Fruit fly (Drosophila melanogaster): ENCODE results near the gene TAF1B.

TAF1B gene

dm6 chr3R:10100498-10101196 lies 43.3 kb downstream of the TAF1B start (continued):
- TF ChIP-seq CG14014 (GFP tag; IDR thresholded peaks at IDR 0.05) (peak; percentile 40; the same call in 1 of the 2 replicates), stwl (tag; optimal IDR thresholded peaks at IDR 0.05) (no peak), CG17829 (tag; optimal IDR thresholded peaks at IDR 0.05) (peak; percentile 25), CG1832 (GFP tag; optimal IDR thresholded peaks at IDR 0.05) (no peak), Mrtf (GFP tag; IDR thresholded peaks at IDR 0.05) (peak; percentile 60; the same call in 1 of the 3 replicates), ci (GFP tag; IDR thresholded peaks at IDR 0.05) (peak; percentile 81), CG2889 (GFP tag; IDR thresholded peaks at IDR 0.05) (no peak), insv (GFP tag; optimal IDR thresholded peaks at IDR 0.05) (no peak), bab2 (GFP tag; optimal IDR thresholded peaks at IDR 0.05) (peak; percentile 21), CG12942 (GFP tag; optimal IDR thresholded peaks at IDR 0.05) (peak; percentile 9), her (GFP tag; optimal IDR thresholded peaks at IDR 0.05) (no peak), chm (GFP tag; IDR thresholded peaks at IDR 0.05) (0 out of 2 replicates have a peak, but pooled peaks have one; percentile 59), HmgZ (tag; optimal IDR thresholded peaks at IDR 0.05) (peak; percentile 74), CG32772 (GFP tag; IDR thresholded peaks at IDR 0.05) (peak; percentile 32; the same call in 1 of the 2 replicates), CG11247 (GFP tag; IDR thresholded peaks at IDR 0.05) (peak; percentile 64), PHDP (tag; optimal IDR thresholded peaks at IDR 0.05) (peak; percentile 6), tin (GFP tag; optimal IDR thresholded peaks at IDR 0.05) (peak; percentile 52), Myb (GFP tag; optimal IDR thresholded peaks at IDR 0.05) (peak; percentile 99), NC2β (GFP tag; optimal IDR thresholded peaks at IDR 0.05) (peak; percentile 34), ftz-f1 (GFP tag; optimal IDR thresholded peaks at IDR 0.05) (peak; percentile 63), Adf1 (GFP tag; IDR thresholded peaks at IDR 0.05) (peak; percentile 32; the same call in 1 of the 2 replicates), CG17612 (GFP tag; IDR thresholded peaks at IDR 0.05) (peak; percentile 64; the same call in 1 of the 2 replicates), Optix (GFP tag; IDR thresholded peaks at IDR 0.05) (peak; percentile 47; the same call in 1 of the 3 replicates), tgo (GFP tag; IDR thresholded peaks at IDR 0.05) (peak; percentile 43; the same call in 1 of the 3 replicates), Hr51 (GFP tag; optimal IDR thresholded peaks at IDR 0.05) (peak in 1 of 2 experiments; percentile 24), CG4730 (GFP tag; IDR thresholded peaks at IDR 0.05) (0 out of 2 replicates have a peak, but pooled peaks have one; percentile 18), CG12071 (GFP tag; optimal IDR thresholded peaks at IDR 0.05) (peak; percentile 36), CG11560 (tag; IDR thresholded peaks at IDR 0.05) (peak; percentile 46; the same call in 2 of the 3 replicates), croc (GFP tag; conservative IDR thresholded peaks at IDR 0.05) (no peak), ken (GFP tag; IDR thresholded peaks at IDR 0.05) (0 out of 3 replicates have a peak, but pooled peaks have one; percentile 19), ind (GFP tag; optimal IDR thresholded peaks at IDR 0.05) (peak; percentile 50), CG4424 (GFP tag; optimal IDR thresholded peaks at IDR 0.05) (peak; percentile 9), Scr (GFP tag; IDR thresholded peaks at IDR 0.05; ENCODE audit: partially characterized antibody) (no peak), H15 (GFP tag; IDR thresholded peaks at IDR 0.05) (0 out of 3 replicates have a peak, but pooled peaks have one; percentile 53), wdn (GFP tag; IDR thresholded peaks at IDR 0.05) (no peak), CG15269 (tag; optimal IDR thresholded peaks at IDR 0.05) (peak; percentile 43), ranshi (GFP tag; IDR thresholded peaks at IDR 0.05) (peak; percentile 41; the same call in 1 of the 2 replicates), CG17385 (GFP tag; optimal IDR thresholded peaks at IDR 0.05) (peak; percentile 6), CG5180 (GFP tag; optimal IDR thresholded peaks at IDR 0.05) (no peak), CG34224 (GFP tag; IDR thresholded peaks at IDR 0.05; ENCODE audit: partially characterized antibody) (no peak), Six4 (GFP tag; optimal IDR thresholded peaks at IDR 0.05) (peak; percentile 33), Side (GFP tag; optimal IDR thresholded peaks at IDR 0.05) (peak; percentile 63), mld (GFP tag; IDR thresholded peaks at IDR 0.05; ENCODE audit: partially characterized antibody) (no peak), CG2129 (GFP tag; IDR thresholded peaks at IDR 0.05; ENCODE audit: partially characterized antibody) (no peak), Dp (GFP tag; optimal IDR thresholded peaks at IDR 0.05) (peak; percentile 36), lab (GFP tag; optimal IDR thresholded peaks at IDR 0.05) (peak; percentile 70), E2f2 (GFP tag; IDR thresholded peaks at IDR 0.05) (peak; percentile 27; the same call in 1 of the 2 replicates), pan (optimal IDR thresholded peaks at IDR 0.05) (no peak), pan (GFP tag; optimal IDR thresholded peaks at IDR 0.05 in 1 of 2, IDR thresholded peaks at IDR 0.05 in 1 of 2) (peak in 1 of 2 experiments; percentile 34)
